Fruit fly (Drosophila melanogaster): ENCODE measurements around the gene RhoGAP102A.

Gene RhoGAP102A

dm6 chr4:314672-315266, 60.0 kb downstream of the RhoGAP102A start, which contains the start of gene Rnf11 (continued):
- TF ChIP-seq row (GFP tag; IDR thresholded peaks at IDR 0.05) (peak; percentile 85), pfk (GFP tag; optimal IDR thresholded peaks at IDR 0.05) (peak; percentile 51), CG7372 (GFP tag; IDR thresholded peaks at IDR 0.05) (no peak), CG7357 (GFP tag; IDR thresholded peaks at IDR 0.05) (peak; percentile 99), Xbp1 (GFP tag; optimal IDR thresholded peaks at IDR 0.05) (peak; percentile 24), CG12659 (GFP tag; optimal IDR thresholded peaks at IDR 0.05) (peak; percentile 34), CG2116 (GFP tag; optimal IDR thresholded peaks at IDR 0.05) (peak; percentile 50), CG1603 (tag; optimal IDR thresholded peaks at IDR 0.05) (peak; percentile 97), MBD-R2 (GFP tag; IDR thresholded peaks at IDR 0.05) (peak; percentile 26; the same call in 1 of the 2 replicates), Med (GFP tag) (peak; percentile 17), pb (GFP tag; optimal IDR thresholded peaks at IDR 0.05) (no peak), Sin3A (optimal IDR thresholded peaks at IDR 0.05) (no peak), gsb (GFP tag; IDR thresholded peaks at IDR 0.05) (no peak), pzg (GFP tag; optimal IDR thresholded peaks at IDR 0.05) (peak; percentile 61), gcm2 (GFP tag; optimal IDR thresholded peaks at IDR 0.05) (no peak), CG2712 (tag; optimal IDR thresholded peaks at IDR 0.05) (peak; percentile 3), prd (optimal IDR thresholded peaks at IDR 0.05) (no peak), prd (GFP tag; IDR thresholded peaks at IDR 0.05) (no peak; the same call in 2 of the 3 replicates), zen (tag; optimal IDR thresholded peaks at IDR 0.05) (peak; percentile 45)
